Fruit fly (Drosophila melanogaster): Measurements from ENCODE around the gene Gbeta76C.
"Not testable (repeated sequence)": the region's sequence is repeated elsewhere in the genome, so short reads cannot be mapped to it uniquely, and the experiment has no call there.

The Gbeta76C gene

DNA sequence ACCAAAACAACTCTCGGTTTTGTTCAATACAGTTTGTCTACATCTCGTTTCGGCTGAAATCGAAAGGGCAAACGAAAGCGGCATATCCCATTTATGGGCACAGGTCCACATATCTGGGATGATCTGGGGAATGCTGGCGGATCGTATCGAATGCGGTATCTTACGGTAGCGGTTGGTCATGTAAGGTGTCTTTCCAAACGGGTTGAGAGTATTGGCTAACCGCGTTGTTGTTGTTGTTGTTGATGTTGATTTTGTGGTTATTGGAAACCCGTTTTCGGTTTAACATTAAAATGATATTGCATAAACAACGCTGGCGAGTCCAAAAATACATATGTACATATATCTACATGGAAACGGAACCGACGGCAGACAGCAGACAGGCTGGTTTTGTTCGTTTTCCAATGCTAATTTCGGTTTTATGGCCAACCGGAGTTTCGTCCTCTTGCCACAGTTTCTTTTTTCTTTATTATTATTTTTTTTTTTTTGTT, 6.8 kb downstream of the Gbeta76C start:
- TF ChIP-seq noc (tag; optimal IDR thresholded peaks at IDR 0.05): no peak

dm6 chr3L:19695057-19695627, 7.7 kb downstream of the Gbeta76C start, which contains the start of gene verm:
verm (minus strand) TSS chr3L:19695260.
- TF ChIP-seq noc (tag; optimal IDR thresholded peaks at IDR 0.05): no peak

DNA sequence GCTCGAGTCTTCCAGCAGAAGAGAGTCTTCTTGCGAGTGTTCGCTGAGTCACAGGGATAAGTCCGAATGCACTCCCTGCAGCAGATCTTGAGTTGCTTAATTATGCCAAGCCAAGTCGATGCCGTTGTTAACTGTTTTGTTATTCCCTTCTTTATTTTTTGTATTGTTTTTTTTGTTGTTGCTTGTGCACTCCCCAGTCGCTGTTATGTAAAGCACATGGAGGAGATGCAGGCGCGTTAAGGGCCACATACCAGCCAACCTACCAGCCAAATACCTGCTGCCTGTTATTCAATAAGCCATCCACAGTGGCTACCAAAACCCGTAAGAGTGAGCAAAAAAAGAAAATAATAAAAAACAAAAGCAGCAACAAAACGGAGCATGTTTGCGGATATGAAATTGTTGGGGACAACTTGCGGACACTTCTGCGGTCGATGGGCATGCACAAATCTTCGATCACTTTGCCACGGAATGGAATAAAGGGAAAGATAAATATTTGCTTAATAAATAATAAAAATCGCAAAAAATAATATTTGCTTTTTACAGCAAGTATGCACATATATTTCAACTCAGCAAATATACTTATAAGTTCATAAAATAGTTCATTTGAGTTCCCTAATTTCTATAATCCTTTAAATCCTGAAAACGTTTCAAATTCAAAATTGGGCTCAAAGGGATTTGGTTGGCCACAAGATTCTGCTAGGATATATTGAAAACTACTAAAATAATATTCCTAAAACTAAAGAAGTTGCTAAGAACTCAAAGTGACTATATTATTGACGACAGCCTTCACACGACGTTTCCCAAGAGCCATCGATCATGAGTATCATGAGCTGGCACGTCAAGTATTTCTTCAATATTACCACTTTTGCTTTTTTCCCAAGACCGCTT, 8.9 kb downstream of the Gbeta76C start:
- no peak for TF ChIP-seq noc (tag; optimal IDR thresholded peaks at IDR 0.05)

DNA sequence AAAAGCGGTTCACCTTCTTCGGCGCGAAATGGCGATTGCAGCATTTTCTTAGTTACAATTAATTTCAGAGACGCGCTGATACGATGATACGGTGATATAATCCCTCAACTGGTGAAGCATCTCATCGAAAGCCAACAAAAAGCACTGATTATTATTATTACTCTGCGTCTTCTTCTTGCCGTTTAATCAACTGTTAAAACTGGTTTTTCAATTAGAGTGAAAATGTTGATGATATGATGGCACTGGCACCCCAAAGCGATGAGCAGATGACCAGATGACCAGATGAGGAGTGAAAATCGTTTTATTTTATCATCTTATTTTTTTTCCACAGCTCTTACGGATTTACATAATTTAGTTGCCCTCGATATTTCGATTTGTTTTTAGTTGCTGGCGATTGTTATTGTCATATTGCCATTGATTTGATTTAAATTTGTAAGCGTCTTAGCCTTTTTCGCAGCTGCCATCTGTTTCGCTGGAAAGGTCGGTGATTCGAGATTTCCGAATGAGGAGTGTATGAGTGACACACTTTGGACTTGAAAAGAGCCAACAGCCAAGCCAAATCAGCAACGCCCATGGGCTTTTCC, 10.1 kb downstream of the Gbeta76C start:
- no peak for TF ChIP-seq noc (tag; optimal IDR thresholded peaks at IDR 0.05)

dm6 chr3L:19698651-19699050, 11.2 kb downstream of the Gbeta76C start:
- no peak for TF ChIP-seq noc (tag; optimal IDR thresholded peaks at IDR 0.05)

DNA sequence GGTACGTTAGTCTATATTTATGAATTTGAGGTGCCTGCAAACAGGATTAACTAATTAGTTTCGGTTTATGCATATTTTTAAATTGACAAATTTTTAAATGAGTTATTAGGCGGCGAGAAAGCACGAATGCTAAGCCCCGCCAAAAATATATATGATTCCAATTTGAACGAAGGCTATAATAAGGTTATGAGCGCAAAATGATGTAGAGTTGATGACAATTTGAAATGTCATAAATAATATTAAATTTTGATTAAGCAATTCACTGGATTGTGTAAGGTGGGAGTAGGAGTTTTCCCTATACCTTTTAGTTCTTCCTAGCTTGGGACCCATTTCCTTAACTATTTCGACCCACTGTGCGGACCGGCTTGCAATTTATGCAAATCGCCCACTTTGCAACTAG, 12.2 kb downstream of the Gbeta76C start:
- no peak for TF ChIP-seq noc (tag; optimal IDR thresholded peaks at IDR 0.05)

DNA sequence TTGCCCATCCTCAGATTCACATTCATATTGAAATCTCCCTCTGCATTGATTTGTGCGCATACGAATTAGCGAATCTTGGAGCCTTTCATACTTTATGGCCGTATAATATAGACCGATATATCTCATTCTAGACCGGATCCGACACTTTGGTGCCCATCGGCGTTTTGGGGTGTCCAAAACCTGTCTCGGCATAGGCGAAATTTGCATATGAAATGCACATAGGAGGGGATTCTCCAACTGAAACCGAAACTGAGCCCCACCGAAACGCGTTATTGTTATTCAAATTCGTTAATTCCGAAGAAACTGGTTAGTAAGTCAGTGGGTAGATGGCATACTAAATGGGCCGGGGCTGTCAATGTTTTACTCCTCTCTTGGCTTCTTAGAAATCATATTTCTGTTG, 13.0 kb downstream of the Gbeta76C start:
- TF ChIP-seq noc (tag; optimal IDR thresholded peaks at IDR 0.05): no peak

DNA sequence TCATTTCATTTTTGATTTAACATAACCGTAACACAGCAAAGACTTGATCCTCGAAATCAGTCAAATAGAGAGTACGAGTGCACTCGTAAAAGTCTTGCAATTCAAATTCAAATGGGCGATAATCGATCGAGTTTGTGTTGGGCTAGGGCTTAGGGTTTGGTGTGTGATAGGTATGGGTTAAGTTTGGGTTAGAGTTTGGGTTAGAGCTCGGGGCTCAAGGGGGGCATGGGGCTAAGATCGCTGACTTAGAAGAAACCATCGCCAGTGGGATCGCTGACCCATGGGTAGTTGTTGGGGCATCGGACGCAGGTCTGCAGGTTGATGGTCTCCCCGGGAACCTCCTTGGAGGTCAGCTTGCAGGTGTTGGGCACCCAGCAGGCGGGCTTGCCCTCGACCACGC, 13.7 kb downstream of the Gbeta76C start:
- TF ChIP-seq noc (tag; optimal IDR thresholded peaks at IDR 0.05): no peak

DNA sequence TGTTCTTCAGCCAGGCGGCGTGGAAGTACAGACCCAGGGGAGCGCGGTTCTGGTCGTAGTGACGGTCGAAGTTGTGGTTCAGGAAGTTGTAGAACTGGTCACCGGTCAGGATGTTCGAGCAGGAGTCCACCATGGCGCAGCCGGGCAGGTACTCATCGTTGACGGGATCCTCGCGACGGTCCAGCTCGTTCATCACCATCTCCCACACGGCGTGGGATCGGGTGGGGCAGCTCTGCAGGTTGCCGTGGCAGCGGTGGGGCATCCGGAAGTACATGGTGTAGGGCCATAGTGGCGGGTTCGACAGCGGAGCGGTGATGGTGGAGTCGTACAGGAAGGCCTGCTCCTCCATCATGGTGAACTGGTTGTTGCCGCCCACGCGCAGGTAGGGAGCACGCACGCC, 14.2 kb downstream of the Gbeta76C start:
- no peak for TF ChIP-seq noc (tag; optimal IDR thresholded peaks at IDR 0.05)

- no peak for TF ChIP-seq noc (tag; optimal IDR thresholded peaks at IDR 0.05)
Observed at dm6 chr3L:19703323-19703722, 15.9 kb downstream of the Gbeta76C start.

DNA sequence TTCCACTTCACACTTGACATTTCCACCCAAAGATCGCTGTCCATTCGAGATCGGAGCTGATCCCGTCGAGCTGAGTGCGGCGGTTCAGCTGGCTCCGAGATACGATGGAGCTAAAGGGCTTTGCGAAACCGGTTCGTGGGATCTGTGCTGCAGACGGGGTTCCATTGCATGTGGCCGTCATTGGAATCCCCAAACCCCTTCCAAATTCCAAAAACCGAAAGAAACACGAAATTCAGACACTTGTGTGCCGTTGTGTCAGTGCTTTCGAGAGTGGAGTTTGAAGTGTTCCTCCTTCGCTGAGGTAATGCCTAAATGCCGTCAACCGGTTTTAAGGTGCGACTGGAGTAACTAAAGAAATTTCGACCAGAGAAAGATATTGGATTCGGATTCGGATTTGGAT, 17.4 kb downstream of the Gbeta76C start:
- TF ChIP-seq noc (tag; optimal IDR thresholded peaks at IDR 0.05): no peak

DNA sequence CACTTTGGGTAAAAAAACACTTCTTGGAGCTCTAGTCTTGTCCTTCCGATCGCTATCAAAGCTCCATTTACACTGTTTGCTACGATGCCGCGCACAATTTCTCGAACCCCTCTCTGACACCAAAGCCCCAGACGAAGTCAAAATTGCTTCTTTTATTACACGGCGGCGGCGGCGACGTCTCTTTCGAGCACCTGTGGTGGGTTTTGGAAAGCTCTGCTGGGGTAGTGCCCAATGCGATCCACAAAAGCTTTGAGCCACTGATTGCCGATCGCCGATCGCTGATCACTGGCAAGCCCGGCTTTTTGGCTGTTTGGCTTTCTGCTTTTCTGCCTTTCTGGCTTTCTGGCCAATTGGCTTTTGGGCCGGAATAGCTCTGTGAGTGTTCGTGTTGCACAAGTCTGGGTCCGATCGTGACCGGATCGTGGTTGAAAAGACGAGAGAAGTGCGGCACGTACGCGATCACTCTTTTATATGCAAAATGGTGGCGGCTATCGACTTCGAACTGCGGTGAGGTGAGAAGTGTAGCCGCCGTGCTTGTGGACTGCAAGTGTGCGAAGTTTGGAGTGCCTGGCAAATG, 20.2 kb downstream of the Gbeta76C start, which contains the start of gene serp:
Gene serp (minus strand): TSS at position 446 of the 577 bp plus-strand sequence.
- no peak for TF ChIP-seq noc (tag; optimal IDR thresholded peaks at IDR 0.05)

DNA sequence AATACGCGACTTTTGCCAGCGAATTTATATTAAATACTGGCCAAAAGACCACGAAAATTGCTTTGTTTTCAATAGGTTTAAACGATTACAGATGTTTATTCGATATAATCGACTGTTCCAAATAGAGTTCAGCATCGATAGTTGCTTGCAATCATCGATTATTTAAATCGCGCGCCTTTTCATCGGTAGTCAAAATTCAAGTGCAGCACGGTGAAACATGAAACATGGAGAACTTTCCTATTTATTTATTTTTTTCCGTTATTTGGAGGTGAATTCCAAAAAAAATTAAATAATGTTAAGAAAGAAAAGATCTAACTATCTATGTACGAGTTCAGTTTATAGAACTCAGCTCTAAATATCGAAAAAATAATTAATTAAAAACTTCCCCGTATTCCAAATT, 30.8 kb downstream of the Gbeta76C start, which contains the start of gene Trpml:
Gene Trpml (minus strand): TSS at position 101 of the 400 bp plus-strand sequence.
- not testable (repeated sequence) for TF ChIP-seq noc (tag; optimal IDR thresholded peaks at IDR 0.05)

DNA sequence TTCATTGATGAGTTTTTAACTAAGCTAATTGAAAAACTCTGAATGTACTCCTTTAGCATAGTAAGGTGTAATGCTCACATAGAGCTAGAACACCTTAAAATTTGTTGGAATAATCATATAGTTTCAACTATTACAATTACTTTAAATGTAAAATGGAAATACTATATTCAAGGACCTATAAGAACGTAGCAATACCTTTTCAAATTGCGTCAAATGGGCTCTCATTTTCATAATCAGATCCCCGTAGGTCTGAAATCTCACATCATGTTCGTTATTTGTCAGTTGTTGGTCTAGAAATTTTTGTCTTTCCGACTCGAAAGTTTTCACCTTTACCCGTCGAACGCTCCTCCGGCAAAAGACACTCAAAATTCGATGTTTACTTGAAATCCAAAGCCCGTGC, 41.3 kb downstream of the Gbeta76C start, which contains the start of gene CG42529:
Gene CG42529 (plus strand): TSS at position 301 of the 400 bp plus-strand sequence.
- TF ChIP-seq noc (tag; optimal IDR thresholded peaks at IDR 0.05): not testable (repeated sequence)

Measured in whole organism, larva.